Fruit fly (Drosophila melanogaster): ENCODE measurements around the gene Pus10.

Gene Pus10

DNA sequence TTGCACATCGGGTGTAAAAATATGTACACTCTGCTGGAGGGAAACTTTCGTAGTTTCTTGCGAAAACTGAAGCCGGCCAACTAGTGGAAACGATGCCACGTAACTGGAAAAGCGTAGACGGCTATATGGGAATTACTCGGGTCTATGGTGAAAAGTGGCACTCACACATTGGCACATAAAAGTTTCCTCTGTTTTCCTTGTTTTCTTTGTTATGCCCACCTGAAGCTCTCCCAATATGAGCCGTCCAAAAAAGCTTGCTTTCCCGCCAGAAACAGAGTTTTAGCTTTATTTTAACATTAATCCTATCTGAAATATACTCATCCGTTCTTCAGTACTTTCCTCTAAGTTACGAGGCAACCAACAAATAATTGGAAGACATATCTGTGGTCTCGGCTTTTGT, 24.4 kb downstream of the Pus10 start, which contains the start of gene CG3164:
CG3164 (minus strand) TSS at position 101 of the 400 bp plus-strand sequence.
- TF ChIP-seq sv (GFP tag; optimal IDR thresholded peaks at IDR 0.05) = no peak
- no peak for TF ChIP-seq CG9705 (GFP tag; optimal IDR thresholded peaks at IDR 0.05)
- no peak for TF ChIP-seq usp (GFP tag; optimal IDR thresholded peaks at IDR 0.05)
- no peak for TF ChIP-seq lola (GFP tag; optimal IDR thresholded peaks at IDR 0.05)
- TF ChIP-seq Hr78 (GFP tag; optimal IDR thresholded peaks at IDR 0.05) = no peak
- TF ChIP-seq Dif (GFP tag; optimal IDR thresholded peaks at IDR 0.05; ENCODE audit: partially characterized antibody) = no peak
- no peak for TF ChIP-seq pan (optimal IDR thresholded peaks at IDR 0.05)
- TF ChIP-seq Mio (GFP tag; optimal IDR thresholded peaks at IDR 0.05) = no peak
- no peak for TF ChIP-seq dsf (GFP tag; optimal IDR thresholded peaks at IDR 0.05; ENCODE audit: borderline replicate concordance)
- TF ChIP-seq sage (GFP tag; optimal IDR thresholded peaks at IDR 0.05) = no peak
- no peak for TF ChIP-seq tai (GFP tag; optimal IDR thresholded peaks at IDR 0.05)
- no peak for TF ChIP-seq Myc (optimal IDR thresholded peaks at IDR 0.05)
- no peak for TF ChIP-seq Hr83 (GFP tag; optimal IDR thresholded peaks at IDR 0.05; ENCODE audit: poor library complexity, severe bottlenecking)
- TF ChIP-seq dl (GFP tag; optimal IDR thresholded peaks at IDR 0.05; ENCODE audit: insufficient read depth in 1 of 2, partially characterized antibody in 2 of 2) = no peak
- no peak for TF ChIP-seq CrebA (GFP tag; optimal IDR thresholded peaks at IDR 0.05; ENCODE audit: borderline replicate concordance)
- no peak for TF ChIP-seq jim (GFP tag; optimal IDR thresholded peaks at IDR 0.05)

DNA sequence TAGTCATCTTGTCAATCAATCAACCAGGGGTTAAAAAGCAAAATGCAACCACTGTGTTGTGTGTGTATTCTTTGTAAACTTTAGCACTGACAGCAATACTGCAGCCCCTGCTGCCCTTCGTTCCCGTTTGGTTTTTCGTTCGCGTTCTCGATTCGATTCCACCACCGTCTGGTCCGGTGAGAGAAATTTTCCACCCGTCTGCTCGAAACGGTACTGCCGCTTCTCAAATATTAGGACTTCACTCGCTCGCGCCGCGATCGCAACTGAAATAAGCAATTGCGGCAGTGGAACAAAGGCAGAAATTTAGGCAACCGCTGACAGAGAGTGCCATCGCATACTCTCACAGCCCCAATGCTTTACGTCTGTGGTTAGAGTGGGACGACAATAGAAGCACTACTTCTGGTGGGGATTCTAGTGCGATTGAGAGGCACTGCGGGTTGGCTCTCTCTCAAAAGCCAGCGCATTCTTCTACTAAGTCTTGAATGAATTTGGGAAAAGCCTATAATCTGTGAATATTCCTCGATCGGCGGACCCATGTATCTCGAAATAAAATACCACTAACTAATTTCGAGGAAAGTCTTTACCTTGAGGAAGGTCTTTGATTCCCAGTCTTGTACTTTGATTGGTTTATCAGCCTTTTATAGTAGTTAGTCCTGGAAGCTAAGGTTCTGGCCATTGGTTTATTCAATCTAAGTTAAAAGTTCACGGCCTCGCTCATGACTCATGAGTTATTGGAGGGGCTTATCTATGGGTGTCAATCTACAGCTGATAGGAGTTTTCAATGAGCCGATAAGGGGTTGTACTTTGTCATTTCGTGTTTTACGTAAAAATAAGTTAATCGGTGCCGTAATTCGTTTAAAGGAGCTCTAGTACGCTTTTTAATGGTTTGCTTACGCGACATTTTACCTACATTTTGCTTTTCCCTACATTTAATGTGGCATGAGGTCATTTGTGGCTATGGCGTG, 25.8 kb downstream of the Pus10 start:
- TF ChIP-seq psq (GFP tag; optimal IDR thresholded peaks at IDR 0.05) = peak; percentile 19
- TF ChIP-seq dl (GFP tag; optimal IDR thresholded peaks at IDR 0.05; ENCODE audit: insufficient read depth in 1 of 2, partially characterized antibody in 2 of 2) = peak; percentile 46 to 92
- TF ChIP-seq woc (GFP tag; optimal IDR thresholded peaks at IDR 0.05) = no peak
- TF ChIP-seq Abd-B (GFP tag; optimal IDR thresholded peaks at IDR 0.05) = no peak
- TF ChIP-seq Rel (GFP tag; optimal IDR thresholded peaks at IDR 0.05) = peak; percentile 45
- peak; percentile 78 for TF ChIP-seq Rel (tag; optimal IDR thresholded peaks at IDR 0.05)
- TF ChIP-seq pan (optimal IDR thresholded peaks at IDR 0.05) = no peak
- TF ChIP-seq sage (GFP tag; optimal IDR thresholded peaks at IDR 0.05) = no peak
- TF ChIP-seq Vsx2 (GFP tag; optimal IDR thresholded peaks at IDR 0.05; ENCODE audit: partially characterized antibody) = peak; percentile 95
- peak; percentile 58 for TF ChIP-seq brk (GFP tag; optimal IDR thresholded peaks at IDR 0.05)
- peak; percentile 77 for TF ChIP-seq br (GFP tag; optimal IDR thresholded peaks at IDR 0.05)
- TF ChIP-seq GATAd (GFP tag; optimal IDR thresholded peaks at IDR 0.05) = no peak
- peak; percentile 69 for TF ChIP-seq fru (GFP tag; optimal IDR thresholded peaks at IDR 0.05)
- TF ChIP-seq ey (GFP tag; optimal IDR thresholded peaks at IDR 0.05) = peak; percentile 10
- peak; percentile 51 for TF ChIP-seq OdsH (GFP tag; optimal IDR thresholded peaks at IDR 0.05)
- peak; percentile 90 for TF ChIP-seq Hnf4 (GFP tag; optimal IDR thresholded peaks at IDR 0.05)
- peak; percentile 24 for TF ChIP-seq CG32264 (GFP tag; optimal IDR thresholded peaks at IDR 0.05)
- no peak for TF ChIP-seq CG9705 (GFP tag; optimal IDR thresholded peaks at IDR 0.05)
- TF ChIP-seq tai (GFP tag; optimal IDR thresholded peaks at IDR 0.05) = peak; percentile 42
- TF ChIP-seq Dif (GFP tag; optimal IDR thresholded peaks at IDR 0.05; ENCODE audit: partially characterized antibody) = peak; percentile 97
- TF ChIP-seq Sp1 (GFP tag; optimal IDR thresholded peaks at IDR 0.05) = peak; percentile 71
- TF ChIP-seq Myc (optimal IDR thresholded peaks at IDR 0.05) = no peak
- TF ChIP-seq HLH106 (tag; optimal IDR thresholded peaks at IDR 0.05) = peak; percentile 39
- TF ChIP-seq Jra (GFP tag; optimal IDR thresholded peaks at IDR 0.05) = peak; percentile 87
- TF ChIP-seq usp (GFP tag; optimal IDR thresholded peaks at IDR 0.05) = no peak
- TF ChIP-seq sv (GFP tag; optimal IDR thresholded peaks at IDR 0.05) = no peak
- TF ChIP-seq CrebA (GFP tag; optimal IDR thresholded peaks at IDR 0.05; ENCODE audit: borderline replicate concordance) = no peak
- TF ChIP-seq Hr83 (GFP tag; optimal IDR thresholded peaks at IDR 0.05; ENCODE audit: poor library complexity, severe bottlenecking) = peak; percentile 94
- peak; percentile 72 for TF ChIP-seq rgr (GFP tag; optimal IDR thresholded peaks at IDR 0.05)
- no peak for TF ChIP-seq lola (GFP tag; optimal IDR thresholded peaks at IDR 0.05)
- TF ChIP-seq jim (GFP tag; optimal IDR thresholded peaks at IDR 0.05) = peak; percentile 53
- no peak for TF ChIP-seq Dfd (GFP tag; optimal IDR thresholded peaks at IDR 0.05)
- peak; percentile 50 for TF ChIP-seq foxo (GFP tag; optimal IDR thresholded peaks at IDR 0.05)
- peak; percentile 88 for TF ChIP-seq h (GFP tag; optimal IDR thresholded peaks at IDR 0.05)
- TF ChIP-seq dsf (GFP tag; optimal IDR thresholded peaks at IDR 0.05; ENCODE audit: borderline replicate concordance) = no peak

Measured in whole organism, wandering third instar larva.